Fruit fly (Drosophila melanogaster) whole organism, larva: ENCODE results near the gene CG8519.

Experiments used
- noc ChIP-seq: fragments of 200-800 bp; sonication (Bioruptor generic); optimal IDR thresholded peaks from 3 replicates; lab custom pipeline; 2019; ENCODE audit warnings: missing biosample characterization, mild to moderate bottlenecking, missing genetic modification characterization, moderate library complexity

CG8519 gene

DNA sequence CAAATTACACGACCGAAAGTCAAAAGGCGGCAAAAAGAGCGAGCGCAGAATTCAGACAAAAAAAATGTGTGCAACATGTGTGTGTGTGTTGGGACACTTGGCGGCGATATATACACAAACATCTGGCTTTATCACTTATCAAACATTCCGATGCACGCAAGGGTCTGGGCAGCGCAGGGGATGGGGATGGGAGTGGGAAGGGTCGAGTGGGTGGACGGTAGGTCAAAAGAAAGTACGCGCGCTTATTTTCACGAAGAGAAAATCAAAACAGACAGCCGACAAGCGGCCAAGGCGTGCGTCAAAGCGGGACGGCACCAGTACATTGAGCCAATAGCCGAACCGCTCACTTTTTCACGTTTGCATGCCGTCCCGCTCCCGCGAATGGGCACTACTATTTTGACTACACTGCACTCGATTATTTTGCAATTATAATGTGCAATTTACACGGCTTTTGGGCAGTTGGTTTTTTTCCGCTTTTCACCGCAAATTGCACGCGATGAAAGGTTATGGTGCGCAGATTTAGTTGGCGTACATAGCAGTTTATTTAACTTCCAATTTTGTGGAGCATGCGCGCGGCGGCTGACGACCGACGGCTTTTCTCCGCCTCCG is 37.6 kb downstream of the CG8519 start:
- no peak for TF ChIP-seq noc (tag; lab: Kevin White, UChicago)

DNA sequence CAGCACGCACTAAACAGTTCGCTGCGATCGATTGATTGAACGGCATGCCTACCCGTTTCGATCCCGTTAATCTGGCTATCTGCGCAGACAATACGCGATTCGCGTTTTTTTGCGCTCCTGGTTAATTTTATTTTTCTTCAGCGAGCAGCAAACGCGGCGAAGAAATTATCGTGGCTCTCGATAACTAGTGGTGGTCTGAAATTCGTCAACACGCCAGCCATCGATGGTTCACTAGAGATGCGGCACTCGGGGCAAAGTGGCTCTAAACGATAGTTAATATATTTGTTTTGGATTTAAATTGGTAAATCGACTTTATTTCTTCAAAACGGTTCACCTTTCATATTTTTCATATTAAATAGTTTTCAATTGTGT is 38.3 kb downstream of the CG8519 start, which contains the start of gene dikar:
dikar (minus strand) TSS at position 191 of the 372 bp plus-strand sequence.
- TF ChIP-seq noc (tag; lab: Kevin White, UChicago), result no peak

DNA sequence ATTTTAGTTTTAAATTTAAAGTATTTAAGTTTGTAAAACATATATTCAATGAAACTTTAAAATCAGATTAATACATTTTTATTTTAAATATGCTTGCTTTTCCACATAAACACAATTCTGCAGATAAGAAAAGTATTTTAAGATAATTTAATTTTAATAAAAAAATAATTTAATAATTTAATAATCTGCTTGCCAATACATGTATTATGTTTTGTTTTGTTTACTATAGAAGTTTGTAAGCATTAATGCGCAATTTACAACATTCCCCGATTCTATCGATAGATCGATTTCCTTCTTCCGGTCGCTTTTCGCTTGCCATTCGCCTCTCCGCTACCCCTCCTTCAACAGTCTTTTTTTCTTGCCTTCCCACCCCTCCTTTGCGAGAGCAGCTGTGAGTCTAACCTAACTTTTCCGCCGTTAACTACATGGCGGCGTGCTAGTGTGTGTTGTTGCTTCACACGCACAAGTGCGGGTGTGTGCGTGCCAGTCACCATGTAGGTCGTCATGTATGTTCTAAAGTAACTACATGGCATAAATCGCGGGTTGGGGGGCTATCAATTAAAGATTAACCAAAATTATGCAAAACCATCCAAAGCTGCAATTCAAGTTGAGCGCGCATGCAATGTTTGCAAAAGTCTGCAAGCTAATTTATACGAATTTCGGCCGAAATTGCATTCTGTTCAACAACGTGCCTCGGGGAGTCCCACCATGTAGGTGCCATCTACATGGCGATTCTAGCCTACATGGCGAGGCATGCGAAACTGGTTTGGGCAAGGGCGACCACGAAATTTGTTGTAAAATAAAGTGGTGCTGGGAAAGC is 38.9 kb downstream of the CG8519 start:
- TF ChIP-seq noc (tag; lab: Kevin White, UChicago), result no peak

DNA sequence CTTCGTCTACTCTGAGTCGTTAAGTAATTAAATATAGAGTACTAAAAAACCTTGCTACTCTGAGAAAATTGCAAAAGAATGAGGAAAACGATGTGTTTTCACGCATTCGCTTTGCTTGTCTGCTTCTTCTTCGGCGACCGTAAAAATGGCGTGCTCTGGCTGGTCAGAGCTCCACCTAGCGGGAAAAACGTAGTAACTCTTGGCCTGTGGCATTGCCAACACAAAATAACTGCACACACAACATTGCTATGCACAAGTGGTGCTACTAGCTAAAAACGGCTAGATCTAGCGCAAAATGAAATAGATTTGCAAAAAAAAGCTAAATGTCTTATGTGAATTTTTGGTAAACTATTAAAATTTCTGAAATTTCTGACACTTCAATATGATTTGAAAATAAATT is 42.5 kb downstream of the CG8519 start:
- TF ChIP-seq noc (tag; lab: Kevin White, UChicago), result peak; percentile 16

DNA sequence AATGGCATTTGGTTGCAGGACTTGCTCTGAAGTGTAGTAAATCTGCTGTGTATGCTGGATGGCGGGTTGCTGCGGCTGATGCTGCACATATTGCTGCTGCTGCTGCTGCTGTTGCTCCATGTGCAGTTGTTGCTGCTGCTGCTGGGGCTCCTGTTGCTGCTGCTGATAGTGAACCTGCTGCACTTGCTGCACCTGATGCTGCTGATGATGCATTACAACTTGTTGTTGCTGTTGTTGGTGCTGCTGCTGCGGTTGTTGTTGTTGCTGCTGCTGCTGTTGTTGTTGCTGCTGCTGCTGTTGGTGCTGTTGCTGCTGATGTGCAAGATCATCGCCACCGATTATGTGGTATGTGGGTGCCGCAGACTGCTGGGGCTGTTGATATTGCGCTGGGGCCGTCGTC is 46.2 kb downstream of the CG8519 start:
- no peak for TF ChIP-seq noc (tag; lab: Kevin White, UChicago)

DNA sequence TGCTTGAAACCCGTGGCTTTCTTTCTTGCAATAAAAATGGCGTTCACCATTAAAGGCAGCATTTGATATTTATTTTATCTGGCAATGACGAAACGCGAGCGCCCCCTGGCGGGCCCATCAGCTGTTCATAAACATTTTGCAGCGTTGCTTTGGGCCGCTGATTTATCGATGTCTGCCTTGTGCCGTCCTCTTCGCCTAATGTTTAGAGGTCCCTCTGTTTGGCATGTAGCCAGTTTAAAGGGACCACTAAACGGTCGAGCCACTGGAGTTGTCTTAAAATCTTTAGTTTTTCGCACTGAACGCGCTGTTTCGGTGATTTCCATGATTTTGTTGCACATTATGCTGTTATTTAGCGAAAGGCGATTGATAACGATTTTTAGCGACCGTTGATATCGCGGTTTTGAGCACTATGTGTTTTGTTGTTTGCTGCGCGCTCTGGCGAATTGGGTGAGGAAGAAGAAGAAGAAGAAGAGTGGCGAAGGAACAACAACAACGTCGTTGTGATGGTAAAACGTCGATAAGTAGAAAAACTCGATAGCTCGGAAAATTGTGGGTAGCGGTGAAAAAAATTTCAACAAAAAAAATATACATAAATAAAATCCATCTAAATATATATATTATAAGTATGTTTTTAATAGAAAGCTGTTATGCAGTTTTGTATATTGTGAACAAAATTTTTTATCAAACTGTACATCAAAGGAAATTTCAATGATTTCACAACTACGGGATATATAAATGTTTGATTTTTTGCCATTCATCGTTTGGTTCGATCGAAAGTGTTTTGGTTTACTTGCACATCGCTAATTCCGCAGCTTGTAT is 47.8 kb downstream of the CG8519 start, which contains the start of the genes velo and Sbds:
velo (minus strand) TSS at position 475 of the 819 bp plus-strand sequence.
Sbds (plus strand) TSS at position 636 of the 819 bp plus-strand sequence.
- TF ChIP-seq noc (tag; lab: Kevin White, UChicago), result peak; percentile 40

DNA sequence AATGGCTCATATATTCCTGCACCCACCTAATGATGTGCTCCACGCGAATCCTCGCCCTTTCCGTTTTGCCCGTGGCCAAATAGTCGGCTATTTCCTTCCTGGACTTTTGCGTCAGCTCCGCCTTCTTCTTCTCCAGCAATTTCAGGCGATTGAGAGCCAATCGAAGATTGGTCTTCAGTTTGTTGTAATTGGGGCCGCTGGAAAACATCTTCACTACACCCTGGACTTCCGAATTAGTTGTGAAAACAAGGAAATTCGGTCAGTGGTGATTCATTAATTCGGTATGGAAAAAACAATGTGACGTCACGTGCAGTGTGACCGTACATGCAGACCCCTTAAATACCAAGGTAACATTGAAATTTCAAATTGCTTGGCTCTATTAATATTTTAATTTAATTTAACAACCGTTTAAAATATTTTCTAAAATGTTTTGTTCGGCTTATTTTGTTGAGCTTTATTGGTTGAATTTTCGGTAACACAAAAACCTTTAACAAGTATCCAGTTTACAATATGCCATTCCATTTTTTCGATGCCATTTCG is 51.6 kb downstream of the CG8519 start, which contains the start of gene Ist1:
Ist1 (minus strand) TSS at position 301 of the 540 bp plus-strand sequence.
- TF ChIP-seq noc (tag; lab: Kevin White, UChicago), result no peak
